Fruit fly (Drosophila melanogaster): ENCODE data around the gene Acox3.

Gene Acox3

dm6 chr2L:6424198-6424597 lies 24.0 kb downstream of the Acox3 start, which contains the start of gene Fic (continued):
- no peak for TF ChIP-seq MTF-1 (GFP tag; optimal IDR thresholded peaks at IDR 0.05; ENCODE audit: borderline replicate concordance)
- 0 out of 3 replicates have a peak, but pooled peaks have one; percentile 18 for TF ChIP-seq CG2199 (GFP tag; IDR thresholded peaks at IDR 0.05)
- peak; percentile 76 for TF ChIP-seq MBD-R2 (GFP tag; IDR thresholded peaks at IDR 0.05)
- no peak for TF ChIP-seq gcm2 (GFP tag; optimal IDR thresholded peaks at IDR 0.05)
- no peak for TF ChIP-seq CG18599 (GFP tag; optimal IDR thresholded peaks at IDR 0.05)
- TF ChIP-seq pzg (GFP tag; optimal IDR thresholded peaks at IDR 0.05), result peak; percentile 43
- TF ChIP-seq lov (optimal IDR thresholded peaks at IDR 0.05), result no peak
- TF ChIP-seq lov (GFP tag; IDR thresholded peaks at IDR 0.05), result 0 out of 3 replicates have a peak, but pooled peaks have one; percentile 27
- peak in 1 of 2 experiments; percentile 75 for TF ChIP-seq tll (GFP tag; optimal IDR thresholded peaks at IDR 0.05)
- TF ChIP-seq Elba2 (GFP tag; optimal IDR thresholded peaks at IDR 0.05), result no peak
- no peak for TF ChIP-seq CG31224 (GFP tag; IDR thresholded peaks at IDR 0.05)
- TF ChIP-seq Dp (GFP tag; optimal IDR thresholded peaks at IDR 0.05), result peak; percentile 57
- TF ChIP-seq CG3281 (GFP tag; optimal IDR thresholded peaks at IDR 0.05), result no peak
- no peak for TF ChIP-seq Adf1 (GFP tag; IDR thresholded peaks at IDR 0.05)
- peak; percentile 35; the same call in 1 of the 3 replicates for TF ChIP-seq Opbp (GFP tag; IDR thresholded peaks at IDR 0.05; ENCODE audit: partially characterized antibody)
- no peak for TF ChIP-seq CG15073 (GFP tag; optimal IDR thresholded peaks at IDR 0.05)
- TF ChIP-seq CG10147 (GFP tag; optimal IDR thresholded peaks at IDR 0.05), result no peak
- peak; percentile 78 for TF ChIP-seq Med (GFP tag)
- TF ChIP-seq ci (GFP tag; IDR thresholded peaks at IDR 0.05), result no peak; the same call in 2 of the 3 replicates
- TF ChIP-seq gfzf (GFP tag; optimal IDR thresholded peaks at IDR 0.05), result peak; percentile 55
- TF ChIP-seq CG9932 (GFP tag; IDR thresholded peaks at IDR 0.05), result no peak
- TF ChIP-seq bsh (GFP tag; optimal IDR thresholded peaks at IDR 0.05), result no peak
- TF ChIP-seq dm (GFP tag; optimal IDR thresholded peaks at IDR 0.05), result peak; percentile 32
- 0 out of 3 replicates have a peak, but pooled peaks have one; percentile 12 for TF ChIP-seq knrl (GFP tag; IDR thresholded peaks at IDR 0.05; ENCODE audit: partially characterized antibody)
- no peak for TF ChIP-seq slbo (GFP tag; IDR thresholded peaks at IDR 0.05)
- TF ChIP-seq CG30020 (tag; optimal IDR thresholded peaks at IDR 0.05), result peak; percentile 12
- no peak for TF ChIP-seq onecut (GFP tag; IDR thresholded peaks at IDR 0.05)
- peak; percentile 92 for TF ChIP-seq pfk (GFP tag; optimal IDR thresholded peaks at IDR 0.05)
- no peak for TF ChIP-seq CG8089 (GFP tag; optimal IDR thresholded peaks at IDR 0.05)
- TF ChIP-seq CG9797 (GFP tag; optimal IDR thresholded peaks at IDR 0.05), result peak; percentile 68
- TF ChIP-seq grn (GFP tag; optimal IDR thresholded peaks at IDR 0.05), result no peak
- TF ChIP-seq tna (GFP tag; IDR thresholded peaks at IDR 0.05; ENCODE audit: partially characterized antibody), result peak; percentile 28; the same call in 1 of the 2 replicates
- TF ChIP-seq CG18262 (tag; optimal IDR thresholded peaks at IDR 0.05), result no peak
- peak; percentile 37 for TF ChIP-seq CG5180 (GFP tag; optimal IDR thresholded peaks at IDR 0.05)
- no peak for TF ChIP-seq vvl (GFP tag; IDR thresholded peaks at IDR 0.05)
- TF ChIP-seq NC2β (GFP tag; optimal IDR thresholded peaks at IDR 0.05), result no peak
- TF ChIP-seq CG9437 (GFP tag; optimal IDR thresholded peaks at IDR 0.05), result peak; percentile 25
- no peak for TF ChIP-seq wek (GFP tag; optimal IDR thresholded peaks at IDR 0.05)
- TF ChIP-seq bowl (GFP tag; IDR thresholded peaks at IDR 0.05), result no peak

dm6 chr2L:6423148-6423547 lies 25.1 kb downstream of the Acox3 start, which contains the start of gene Tig:
Gene Tig, minus strand, starts transcription at chr2L:6423310.
- TF ChIP-seq lmd (GFP tag; IDR thresholded peaks at IDR 0.05) (no peak), Pdp1 (GFP tag; optimal IDR thresholded peaks at IDR 0.05) (peak in 1 of 2 experiments; percentile 58), Hr78 (GFP tag; optimal IDR thresholded peaks at IDR 0.05) (peak in 1 of 2 experiments; percentile 51), Sry-δ (GFP tag; optimal IDR thresholded peaks at IDR 0.05) (no peak), Taf1 (GFP tag; IDR thresholded peaks at IDR 0.05) (no peak), Elba2 (GFP tag; optimal IDR thresholded peaks at IDR 0.05) (no peak), CG10543 (GFP tag; optimal IDR thresholded peaks at IDR 0.05) (peak; percentile 52), Lim3 (GFP tag; IDR thresholded peaks at IDR 0.05) (no peak), Dfd (GFP tag; optimal IDR thresholded peaks at IDR 0.05) (no peak), ato (GFP tag; IDR thresholded peaks at IDR 0.05; ENCODE audit: partially characterized antibody) (no peak), aop (GFP tag; IDR thresholded peaks at IDR 0.05) (no peak), CG6654 (GFP tag; optimal IDR thresholded peaks at IDR 0.05) (no peak), al (GFP tag; IDR thresholded peaks at IDR 0.05) (no peak), ase (GFP tag; IDR thresholded peaks at IDR 0.05) (no peak)

Data from whole organism, embryonic.